Worm (Caenorhabditis elegans): ENCODE measurements around the gene T16G1.6.
A peak's percentile ranks its signal among the peaks of the same experiment; 100 is the strongest.

The T16G1.6 gene

ce11 chrV:12933654-12934053 is 3.3 kb downstream of the T16G1.6 start:
- TF ChIP-seq Y48G9A.11 (GFP tag; IDR thresholded peaks at IDR 0.05), result no peak
- TF ChIP-seq nhr-28 (tag; optimal IDR thresholded peaks at IDR 0.05), result peak; percentile 48
- TF ChIP-seq dmd-6 (GFP tag; IDR thresholded peaks at IDR 0.05), result peak; percentile 70
- TF ChIP-seq daf-8 (GFP tag; IDR thresholded peaks at IDR 0.05), result no peak
- peak; percentile 44 for TF ChIP-seq dve-1 (tag; optimal IDR thresholded peaks at IDR 0.05; ENCODE audit: insufficient read depth)
- no peak for TF ChIP-seq nhr-42 (GFP tag; IDR thresholded peaks at IDR 0.05)
- TF ChIP-seq nhr-11 (tag; optimal IDR thresholded peaks at IDR 0.05), result no peak
- peak; percentile 47 for TF ChIP-seq pqm-1 (tag; optimal IDR thresholded peaks at IDR 0.05)
- no peak for TF ChIP-seq daf-16 (GFP tag; optimal IDR thresholded peaks at IDR 0.05)
- TF ChIP-seq daf-16 (tag; optimal IDR thresholded peaks at IDR 0.05), result peak; percentile 78
- no peak for TF ChIP-seq snpc-4 (tag; optimal IDR thresholded peaks at IDR 0.05)
- TF ChIP-seq T26A8.4 (GFP tag; IDR thresholded peaks at IDR 0.05), result no peak
- TF ChIP-seq nhr-41 (GFP tag; IDR thresholded peaks at IDR 0.05), result no peak

ce11 chrV:12928929-12929532 is 7.9 kb downstream of the T16G1.6 start, which contains the start of gene T16G1.2:
T16G1.2 (plus strand) TSS chrV:12929482.
- peak in 1 of 2 experiments; percentile 11 for TF ChIP-seq unc-62 (GFP tag; optimal IDR thresholded peaks at IDR 0.05 in 1 of 2)
- no peak for TF ChIP-seq unc-62 (tag; optimal IDR thresholded peaks at IDR 0.05)
- TF ChIP-seq attf-4 (tag; optimal IDR thresholded peaks at IDR 0.05), result no peak
- no peak for TF ChIP-seq rbr-2 (tag; optimal IDR thresholded peaks at IDR 0.05)

ce11 chrV:12924128-12924527 is 12.8 kb downstream of the T16G1.6 start, which contains the start of gene pqn-67:
pqn-67 (plus strand) TSS chrV:12924428.
- TF ChIP-seq dmd-8 (GFP tag; IDR thresholded peaks at IDR 0.05) (0 out of 2 replicates have a peak, but pooled peaks have one; percentile 29), nhr-77 (tag; optimal IDR thresholded peaks at IDR 0.05) (no peak), zfp-3 (GFP tag; conservative IDR thresholded peaks at IDR 0.05) (0 out of 2 replicates have a peak, but pooled peaks have one; percentile 17), ceh-28 (tag; optimal IDR thresholded peaks at IDR 0.05) (no peak), ZK546.5 (tag; optimal IDR thresholded peaks at IDR 0.05) (no peak), madf-5 (GFP tag; IDR thresholded peaks at IDR 0.05) (no peak)

ce11 chrV:12922308-12922707 is 14.7 kb downstream of the T16G1.6 start, which contains the start of gene dhrs-4:
dhrs-4 (plus strand) TSS chrV:12922608.
- TF ChIP-seq cey-2 (tag; optimal IDR thresholded peaks at IDR 0.05; ENCODE audit: borderline replicate concordance, insufficient read depth), result no peak
- no peak for TF ChIP-seq daf-8 (GFP tag; IDR thresholded peaks at IDR 0.05)
- no peak for TF ChIP-seq fos-1 (tag; optimal IDR thresholded peaks at IDR 0.05)
- no peak for TF ChIP-seq daf-16 (GFP tag; optimal IDR thresholded peaks at IDR 0.05)
- peak; percentile 36 for TF ChIP-seq daf-16 (tag; optimal IDR thresholded peaks at IDR 0.05)
- no peak for TF ChIP-seq php-3 (GFP tag; IDR thresholded peaks at IDR 0.05)
- peak; percentile 61 for TF ChIP-seq aha-1 (tag)
- peak; percentile 64 for TF ChIP-seq nhr-28 (tag; optimal IDR thresholded peaks at IDR 0.05)
- no peak for TF ChIP-seq unc-130 (GFP tag; optimal IDR thresholded peaks at IDR 0.05)
- TF ChIP-seq ZK337.2 (GFP tag; IDR thresholded peaks at IDR 0.05), result no peak
- no peak for TF ChIP-seq Y5F2A.4 (GFP tag; optimal IDR thresholded peaks at IDR 0.05)
- no peak for TF ChIP-seq mep-1 (tag; optimal IDR thresholded peaks at IDR 0.05)
- no peak for TF ChIP-seq nhr-48 (tag; optimal IDR thresholded peaks at IDR 0.05)
- TF ChIP-seq F26F4.8 (GFP tag; conservative IDR thresholded peaks at IDR 0.05), result no peak
- TF ChIP-seq nhr-77 (tag; optimal IDR thresholded peaks at IDR 0.05), result no peak
- TF ChIP-seq nhr-6 (tag; optimal IDR thresholded peaks at IDR 0.05), result peak; percentile 6
- TF ChIP-seq hlh-30 (tag; optimal IDR thresholded peaks at IDR 0.05; ENCODE audit: insufficient read depth), result no peak
- no peak for TF ChIP-seq Y75B8A.6 (GFP tag; IDR thresholded peaks at IDR 0.05)
- TF ChIP-seq dmd-9 (GFP tag; IDR thresholded peaks at IDR 0.05), result no peak
- TF ChIP-seq ztf-7 (tag; optimal IDR thresholded peaks at IDR 0.05), result no peak
- TF ChIP-seq zip-11 (GFP tag; IDR thresholded peaks at IDR 0.05), result no peak
- no peak for TF ChIP-seq lin-39 (tag; optimal IDR thresholded peaks at IDR 0.05)
- no peak for TF ChIP-seq nhr-41 (GFP tag; IDR thresholded peaks at IDR 0.05)
- no peak for TF ChIP-seq Y105C5A.15 (GFP tag; IDR thresholded peaks at IDR 0.05)

All from whole organism, L4 larva.